Fruit fly (Drosophila melanogaster): ENCODE results near the gene CG43050.
A peak's percentile ranks its signal among the peaks of the same experiment; 100 is the strongest.

CG43050 gene

dm6 chr2L:13154313-13154712 lies 35.2 kb downstream of the CG43050 start:
- TF ChIP-seq sv (GFP tag; optimal IDR thresholded peaks at IDR 0.05) (no peak), Dif (GFP tag; optimal IDR thresholded peaks at IDR 0.05; ENCODE audit: partially characterized antibody) (peak; percentile 14)

dm6 chr2L:13156349-13156748 lies 37.3 kb downstream of the CG43050 start:
- TF ChIP-seq jim (GFP tag; optimal IDR thresholded peaks at IDR 0.05) (no peak), CG32264 (GFP tag; optimal IDR thresholded peaks at IDR 0.05) (no peak), OdsH (GFP tag; optimal IDR thresholded peaks at IDR 0.05) (no peak), Sp1 (GFP tag; optimal IDR thresholded peaks at IDR 0.05) (peak; percentile 1), pan (optimal IDR thresholded peaks at IDR 0.05) (no peak), foxo (GFP tag; optimal IDR thresholded peaks at IDR 0.05) (peak in 1 of 2 experiments; percentile 24), Dfd (GFP tag; optimal IDR thresholded peaks at IDR 0.05) (no peak), HLH106 (tag; optimal IDR thresholded peaks at IDR 0.05) (no peak), usp (GFP tag; optimal IDR thresholded peaks at IDR 0.05) (no peak), sv (GFP tag; optimal IDR thresholded peaks at IDR 0.05) (no peak), dmrt93B (GFP tag; optimal IDR thresholded peaks at IDR 0.05) (no peak), Abd-B (GFP tag; optimal IDR thresholded peaks at IDR 0.05) (no peak), Hr83 (GFP tag; optimal IDR thresholded peaks at IDR 0.05; ENCODE audit: poor library complexity, severe bottlenecking) (no peak), br (GFP tag; optimal IDR thresholded peaks at IDR 0.05) (no peak), psq (GFP tag; optimal IDR thresholded peaks at IDR 0.05) (peak; percentile 22), woc (GFP tag; optimal IDR thresholded peaks at IDR 0.05) (no peak)

DNA sequence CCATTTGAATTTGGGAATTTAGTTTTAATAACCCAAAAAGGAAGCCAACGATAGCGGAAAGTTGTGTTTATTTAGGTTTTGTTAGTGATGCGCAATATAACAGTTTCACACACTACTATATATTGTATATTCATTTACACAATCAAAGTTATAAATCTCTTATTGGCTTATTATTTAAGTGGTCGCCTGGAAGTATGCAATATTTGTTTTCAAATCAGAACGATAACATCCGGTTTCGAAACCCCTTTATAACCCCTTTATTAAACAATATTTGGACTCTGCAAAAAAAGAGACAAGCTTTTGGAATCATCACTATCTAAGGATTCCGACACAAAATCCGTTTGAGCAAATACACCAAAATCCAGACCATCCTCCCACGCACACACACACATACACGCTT lies 38.8 kb downstream of the CG43050 start:
- peak; percentile 5 for TF ChIP-seq dmrt93B (GFP tag; optimal IDR thresholded peaks at IDR 0.05)
- peak; percentile 28 for TF ChIP-seq h (GFP tag; optimal IDR thresholded peaks at IDR 0.05)
- TF ChIP-seq foxo (GFP tag; optimal IDR thresholded peaks at IDR 0.05), result no peak
- peak; percentile 17 for TF ChIP-seq Myc (optimal IDR thresholded peaks at IDR 0.05)
- peak; percentile 28 for TF ChIP-seq rgr (GFP tag; optimal IDR thresholded peaks at IDR 0.05)
- TF ChIP-seq Dfd (GFP tag; optimal IDR thresholded peaks at IDR 0.05), result no peak
- TF ChIP-seq fru (GFP tag; optimal IDR thresholded peaks at IDR 0.05), result no peak
- TF ChIP-seq Dif (GFP tag; optimal IDR thresholded peaks at IDR 0.05; ENCODE audit: partially characterized antibody), result no peak
- TF ChIP-seq HLH106 (tag; optimal IDR thresholded peaks at IDR 0.05), result peak; percentile 27

DNA sequence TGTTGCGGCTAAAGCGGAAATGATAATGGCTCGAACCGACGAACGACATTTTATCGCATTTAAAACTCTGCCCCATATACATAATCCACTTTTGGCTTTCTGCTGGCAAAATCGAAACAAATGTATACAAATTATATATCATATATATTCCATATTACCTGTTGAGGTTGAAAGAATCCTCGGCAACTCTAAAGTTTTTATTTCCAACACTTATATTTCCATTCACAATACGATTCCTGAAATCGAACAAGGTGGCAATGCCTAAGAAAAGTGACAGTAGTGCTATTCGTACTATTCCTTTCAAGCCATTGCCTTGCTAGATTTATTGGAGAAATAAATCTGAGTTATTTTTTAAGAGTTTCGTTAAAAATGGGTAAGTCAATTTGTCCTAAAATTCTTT lies 39.4 kb downstream of the CG43050 start, which contains the start of gene Pk34A:
Gene Pk34A, plus strand, starts transcription at position 301 of the 400 bp plus-strand sequence.
- no peak for TF ChIP-seq woc (GFP tag; optimal IDR thresholded peaks at IDR 0.05)
- no peak for TF ChIP-seq Myc (optimal IDR thresholded peaks at IDR 0.05)
- no peak for TF ChIP-seq tai (GFP tag; optimal IDR thresholded peaks at IDR 0.05)
- no peak for TF ChIP-seq N (GFP tag; optimal IDR thresholded peaks at IDR 0.05)
- TF ChIP-seq h (GFP tag; optimal IDR thresholded peaks at IDR 0.05), result no peak
- TF ChIP-seq sv (GFP tag; optimal IDR thresholded peaks at IDR 0.05), result no peak
- TF ChIP-seq dl (GFP tag; optimal IDR thresholded peaks at IDR 0.05; ENCODE audit: insufficient read depth in 1 of 2, partially characterized antibody in 2 of 2), result no peak
- no peak for TF ChIP-seq br (GFP tag; optimal IDR thresholded peaks at IDR 0.05)
- TF ChIP-seq pan (optimal IDR thresholded peaks at IDR 0.05), result no peak
- no peak for TF ChIP-seq psq (GFP tag; optimal IDR thresholded peaks at IDR 0.05)
- no peak for TF ChIP-seq Rel (GFP tag; optimal IDR thresholded peaks at IDR 0.05)
- TF ChIP-seq Rel (tag; optimal IDR thresholded peaks at IDR 0.05), result no peak
- no peak for TF ChIP-seq lola (GFP tag; optimal IDR thresholded peaks at IDR 0.05)
- no peak for TF ChIP-seq OdsH (GFP tag; optimal IDR thresholded peaks at IDR 0.05)
- TF ChIP-seq fru (GFP tag; optimal IDR thresholded peaks at IDR 0.05), result no peak
- TF ChIP-seq GATAd (GFP tag; optimal IDR thresholded peaks at IDR 0.05), result no peak
- no peak for TF ChIP-seq Hnf4 (GFP tag; optimal IDR thresholded peaks at IDR 0.05)
- no peak for TF ChIP-seq Sp1 (GFP tag; optimal IDR thresholded peaks at IDR 0.05)

DNA sequence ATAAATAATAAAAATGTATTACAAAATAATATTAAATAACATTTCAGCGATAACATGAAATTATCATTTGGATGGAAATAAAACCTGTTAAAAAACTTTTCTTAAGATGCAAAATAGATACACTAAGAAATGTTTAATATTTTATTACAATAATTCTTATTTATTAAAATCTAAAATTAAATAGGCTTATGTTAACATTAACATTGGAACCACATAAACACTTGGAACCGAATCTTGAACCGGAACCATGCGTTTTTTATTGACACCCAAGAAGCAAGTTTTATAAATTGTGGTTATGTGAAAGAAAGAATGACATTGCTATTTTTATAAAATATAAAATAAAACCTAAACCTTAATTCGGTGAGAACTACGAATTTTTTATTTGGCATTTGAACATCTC lies 41.1 kb downstream of the CG43050 start, which contains the start of gene kmg:
Gene kmg, plus strand, starts transcription at position 301 of the 400 bp plus-strand sequence.
- TF ChIP-seq ey (GFP tag; optimal IDR thresholded peaks at IDR 0.05) (no peak), Dif (GFP tag; optimal IDR thresholded peaks at IDR 0.05; ENCODE audit: partially characterized antibody) (no peak), Myc (optimal IDR thresholded peaks at IDR 0.05) (no peak), woc (GFP tag; optimal IDR thresholded peaks at IDR 0.05) (no peak), Hr83 (GFP tag; optimal IDR thresholded peaks at IDR 0.05; ENCODE audit: poor library complexity, severe bottlenecking) (no peak), foxo (GFP tag; optimal IDR thresholded peaks at IDR 0.05) (no peak), h (GFP tag; optimal IDR thresholded peaks at IDR 0.05) (no peak), Rel (GFP tag; optimal IDR thresholded peaks at IDR 0.05) (no peak), Rel (tag; optimal IDR thresholded peaks at IDR 0.05) (no peak), Vsx2 (GFP tag; optimal IDR thresholded peaks at IDR 0.05; ENCODE audit: partially characterized antibody) (no peak), Hnf4 (GFP tag; optimal IDR thresholded peaks at IDR 0.05) (no peak), N (GFP tag; optimal IDR thresholded peaks at IDR 0.05) (no peak), Dfd (GFP tag; optimal IDR thresholded peaks at IDR 0.05) (no peak), tai (GFP tag; optimal IDR thresholded peaks at IDR 0.05) (no peak), br (GFP tag; optimal IDR thresholded peaks at IDR 0.05) (no peak), sv (GFP tag; optimal IDR thresholded peaks at IDR 0.05) (no peak)

All from whole organism, wandering third instar larva.